Worm (Caenorhabditis elegans) whole organism, young adult: ENCODE data around the gene M199.7.
"Not testable (repeated sequence)": the region's sequence is repeated elsewhere in the genome, so short reads cannot be mapped to it uniquely, and the experiment has no call there.

Experiments
- B0261.1 ChIP-seq: sonication (generic microtip); optimal IDR thresholded peaks from 2 replicates; lab custom pipeline; 2016; ENCODE audit warnings: mild to moderate bottlenecking, missing genetic modification characterization, moderate library complexity, missing compliant biosample characterization
- D2030.7 ChIP-seq: fragments of 200-800 bp; sonication (Bioruptor generic); IDR thresholded peaks from 2 replicates; pipeline ENCODE4 v1.3.6; 2022; ENCODE audit warnings: missing genetic modification reagents, missing genetic modification characterization, missing compliant biosample characterization
- F49E8.2 ChIP-seq: sonication (generic microtip); optimal IDR thresholded peaks from 3 replicates; lab custom pipeline; 2017; ENCODE audit warnings: missing genetic modification characterization, mild to moderate bottlenecking, missing compliant biosample characterization, antibody characterized with exemption, moderate library complexity; ENCODE audit not compliant: insufficient read depth
- Y79H2A.3 ChIP-seq: fragments of 200-800 bp; sonication (Bioruptor generic); conservative IDR thresholded peaks from 2 replicates; pipeline ENCODE4 v1.3.6; 2022; ENCODE audit warnings: missing genetic modification reagents, missing genetic modification characterization, missing compliant biosample characterization
- akir-1 ChIP-seq: fragments of 200-800 bp; sonication (Bioruptor generic); optimal IDR thresholded peaks from 2 replicates; lab custom pipeline; 2018; ENCODE audit warnings: mild to moderate bottlenecking, missing genetic modification characterization, moderate library complexity, missing compliant biosample characterization
- attf-5 ChIP-seq: fragments of 200-800 bp; sonication (Bioruptor generic); optimal IDR thresholded peaks from 2 replicates; lab custom pipeline; 2018; ENCODE audit warnings: mild to moderate bottlenecking, missing genetic modification characterization, missing compliant biosample characterization
- attf-6 ChIP-seq: fragments of 200-800 bp; sonication (Bioruptor generic); IDR thresholded peaks from 2 replicates; pipeline ENCODE4 v1.3.6; 2022; ENCODE audit warnings: missing genetic modification reagents, missing genetic modification characterization, missing compliant biosample characterization
- chd-7 ChIP-seq: sonication (generic microtip); optimal IDR thresholded peaks from 2 replicates; lab custom pipeline; 2016; ENCODE audit warnings: mild to moderate bottlenecking, missing genetic modification characterization, moderate library complexity, missing compliant biosample characterization
- dox-1 ChIP-seq: fragments of 200-800 bp; sonication (Bioruptor generic); IDR thresholded peaks from 2 replicates; pipeline ENCODE4 v1.3.6; 2022; ENCODE audit warnings: missing genetic modification reagents, missing genetic modification characterization, missing compliant biosample characterization
- efl-1 ChIP-seq: fragments of 150-350 bp; optimal IDR thresholded peaks from 2 replicates; lab custom pipeline; 2014; ENCODE audit warnings: missing biosample characterization, missing genetic modification reagents, missing genetic modification characterization
- egl-44 ChIP-seq: fragments of 200-800 bp; sonication (Bioruptor generic); IDR thresholded peaks from 2 replicates; pipeline ENCODE4 v1.3.6; 2022; ENCODE audit warnings: missing genetic modification reagents, missing genetic modification characterization, missing compliant biosample characterization
- hlh-26 ChIP-seq: fragments of 200-800 bp; sonication (Bioruptor generic); conservative IDR thresholded peaks from 2 replicates; pipeline ENCODE4 v1.3.6; 2022; ENCODE audit warnings: missing genetic modification reagents, missing genetic modification characterization, missing compliant biosample characterization
- hsf-1 ChIP-seq: fragments of 200-800 bp; sonication (Bioruptor generic); IDR thresholded peaks from 2 replicates; pipeline ENCODE4 v1.3.6; 2022; ENCODE audit warnings: missing genetic modification reagents, missing genetic modification characterization, missing compliant biosample characterization
- madf-3 ChIP-seq: fragments of 200-800 bp; sonication (Bioruptor generic); IDR thresholded peaks from 2 replicates; pipeline ENCODE4 v1.3.6; 2022; ENCODE audit warnings: missing genetic modification reagents, missing genetic modification characterization, missing compliant biosample characterization
- nfya-1 ChIP-seq: sonication (generic microtip); optimal IDR thresholded peaks from 2 replicates; lab custom pipeline; 2017; ENCODE audit warnings: antibody characterized with exemption, missing compliant biosample characterization, missing genetic modification characterization, borderline replicate concordance; ENCODE audit not compliant: insufficient read depth
- rcor-1 ChIP-seq: fragments of 200-800 bp; sonication (Bioruptor generic); IDR thresholded peaks from 2 replicates; pipeline ENCODE4 v1.3.6; 2022; ENCODE audit warnings: missing genetic modification reagents, missing genetic modification characterization, missing compliant biosample characterization
- rpc-1 ChIP-seq, 2 experiments: fragments of 150-350 bp in 1 of 2; sonication (generic microtip) in 1 of 2; optimal IDR thresholded peaks; 2 replicates each; lab custom pipeline; 2014 to 2018; ENCODE audit warnings: missing biosample characterization in 1 of 2, missing genetic modification characterization in 1 of 2, missing genetic modification reagents in 1 of 2, missing genotype in 1 of 2
- snpc-1.1 ChIP-seq: sonication (generic microtip); optimal IDR thresholded peaks from 2 replicates; lab custom pipeline; 2017; ENCODE audit warnings: missing genetic modification characterization, mild to moderate bottlenecking, missing compliant biosample characterization, antibody characterized with exemption, moderate library complexity, missing genotype, missing genetic modification reagents; ENCODE audit not compliant: insufficient read depth
- snpc-1.3 ChIP-seq: sonication (generic microtip); optimal IDR thresholded peaks from 2 replicates; lab custom pipeline; 2017; ENCODE audit warnings: missing genetic modification characterization, mild to moderate bottlenecking, missing compliant biosample characterization, antibody characterized with exemption, moderate library complexity, missing genotype, missing genetic modification reagents; ENCODE audit not compliant: insufficient read depth
- snpc-4 ChIP-seq, 5 experiments: fragments of 150-350 bp in 1 of 5; sonication (generic microtip) in 4 of 5; optimal IDR thresholded peaks; 2 replicates each; lab custom pipeline; 2014 to 2018; ENCODE audit warnings: missing genetic modification characterization in 5 of 5, missing biosample characterization in 3 of 5, antibody characterized with exemption in 2 of 5, mild to moderate bottlenecking in 2 of 5, missing compliant biosample characterization in 2 of 5, missing genotype in 2 of 5, moderate library complexity in 2 of 5, missing genetic modification reagents in 1 of 5
- tbp1 ChIP-seq: fragments of 200-800 bp; sonication (Bioruptor generic); optimal IDR thresholded peaks from 2 replicates; lab custom pipeline; 2018; ENCODE audit warnings: mild to moderate bottlenecking, missing genetic modification characterization, missing compliant biosample characterization
- ztf-3 ChIP-seq: fragments of 200-800 bp; sonication (Bioruptor generic); optimal IDR thresholded peaks from 2 replicates; lab custom pipeline; 2018; ENCODE audit warnings: mild to moderate bottlenecking, missing genetic modification characterization, missing compliant biosample characterization

The M199.7 gene

DNA sequence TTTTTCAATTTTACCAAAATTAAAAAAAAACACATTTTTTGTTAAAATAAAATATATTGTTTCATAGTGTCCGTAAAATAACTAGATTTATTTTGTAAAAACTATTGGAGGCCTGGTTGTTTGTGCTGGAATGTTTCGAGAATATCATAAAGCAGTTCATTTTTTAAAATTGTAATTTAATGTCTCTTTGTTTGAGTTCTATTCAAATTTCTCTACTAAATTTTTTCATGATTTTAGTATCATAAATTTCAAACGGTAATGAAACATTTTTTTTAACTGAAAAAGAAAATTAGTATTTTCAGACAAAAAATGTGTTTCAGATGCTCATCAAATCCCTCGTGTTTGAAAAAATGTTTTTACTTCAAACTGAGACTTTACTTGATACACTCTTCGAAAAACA lies 42.6 kb downstream of the M199.7 start:
- TF ChIP-seq snpc-4 (GFP tag; optimal IDR thresholded peaks at IDR 0.05; lab: Kevin White, UChicago) (no peak), snpc-4 (tag; optimal IDR thresholded peaks at IDR 0.05; lab: Kevin White, UChicago) (peak in 1 of 4 experiments; percentile 45), hlh-26 (GFP tag; lab: Robert Waterston, UW) (no peak), egl-44 (GFP tag; lab: Robert Waterston, UW) (no peak), attf-6 (peak; percentile 76; the same call in 1 of the 2 replicates), dox-1 (GFP tag; lab: Robert Waterston, UW) (no peak), chd-7 (no peak)

DNA sequence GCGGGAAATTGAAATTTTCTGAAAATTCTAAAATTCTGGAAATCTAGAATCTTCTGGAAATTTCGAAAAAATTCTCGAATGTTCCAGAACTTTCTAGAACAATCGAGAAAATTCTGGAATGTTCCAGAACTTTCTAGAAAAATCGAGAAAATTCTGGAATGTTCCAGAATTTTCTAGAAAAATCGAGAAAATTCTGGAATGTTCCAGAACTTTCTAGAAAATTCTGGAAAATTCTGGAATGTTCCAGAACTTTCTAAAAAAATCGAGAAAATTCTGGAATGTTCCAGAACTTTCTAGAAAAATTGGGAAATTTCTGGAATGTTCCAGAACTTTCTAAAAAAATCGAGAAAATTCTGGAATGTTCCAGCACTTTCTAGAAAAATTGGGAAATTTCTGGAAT lies 43.7 kb downstream of the M199.7 start:
- TF ChIP-seq dox-1 (GFP tag; lab: Robert Waterston, UW): peak; percentile 73; the same call in 1 of the 2 replicates
- TF ChIP-seq attf-6: peak; percentile 45; the same call in 1 of the 2 replicates
- TF ChIP-seq hsf-1 (GFP tag; lab: Robert Waterston, UW): peak; percentile 96

DNA sequence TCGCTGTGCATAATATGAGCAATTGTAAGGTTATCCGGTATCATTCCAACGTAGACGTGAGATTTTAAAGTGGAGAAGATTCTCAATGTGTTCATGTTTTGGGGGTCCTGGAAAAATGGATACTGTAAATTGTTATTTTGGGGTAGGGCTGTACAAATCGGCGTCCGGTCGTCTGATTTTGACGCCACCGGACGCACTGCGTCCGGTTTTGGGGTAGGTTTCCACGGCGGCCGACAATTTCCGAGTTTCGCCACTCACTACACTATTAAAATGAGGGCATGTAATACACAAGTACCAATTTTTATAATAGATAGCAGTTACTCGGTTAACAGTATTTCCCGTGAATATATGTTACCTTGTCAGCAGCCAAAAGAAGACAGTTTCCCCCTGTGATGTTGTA lies 45.5 kb downstream of the M199.7 start:
- TF ChIP-seq efl-1 (GFP tag; lab: Kevin White, UChicago) (no peak), nfya-1 (tag; lab: Kevin White, UChicago) (no peak), F49E8.2 (tag; lab: Kevin White, UChicago) (no peak), snpc-4 (GFP tag; optimal IDR thresholded peaks at IDR 0.05; lab: Kevin White, UChicago) (peak; percentile 89), snpc-4 (tag; optimal IDR thresholded peaks at IDR 0.05; lab: Kevin White, UChicago) (peak; percentile 83 to 95 (median 92)), madf-3 (GFP tag; lab: Robert Waterston, UW) (no peak), attf-5 (no peak), Y79H2A.3 (GFP tag; lab: Robert Waterston, UW) (no peak), tbp1 (peak; percentile 42), attf-6 (peak; percentile 98), akir-1 (GFP tag; lab: Kevin White, UChicago) (no peak), snpc-1.1 (tag; lab: Kevin White, UChicago) (peak; percentile 85), snpc-1.3 (tag; lab: Kevin White, UChicago) (peak; percentile 37), D2030.7 (GFP tag; lab: Robert Waterston, UW) (peak; percentile 35; the same call in 1 of the 2 replicates), ztf-3 (GFP tag; lab: Kevin White, UChicago) (no peak)

DNA sequence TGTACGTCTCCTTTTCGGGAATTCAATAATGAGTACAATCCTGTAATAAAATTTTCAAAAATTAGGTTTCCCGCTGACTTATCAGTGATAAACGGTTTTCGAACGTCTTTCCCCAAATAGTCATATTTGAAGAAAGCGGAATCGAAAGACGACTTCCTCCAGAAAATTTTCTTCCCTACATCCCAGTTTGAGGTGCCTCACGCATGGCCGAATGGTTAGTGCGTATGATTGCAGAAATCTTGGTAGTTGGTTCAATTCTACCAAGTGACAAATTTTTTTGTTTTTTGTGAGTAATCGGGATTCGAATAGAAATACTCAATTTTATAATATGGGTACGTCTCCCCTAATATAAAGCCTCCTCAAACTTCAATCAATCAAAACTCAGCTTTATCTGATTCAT lies 47.2 kb downstream of the M199.7 start:
- peak; percentile 47; the same call in 1 of the 2 replicates for TF ChIP-seq hsf-1 (GFP tag; lab: Robert Waterston, UW)
- peak; percentile 97 for TF ChIP-seq attf-6
- TF ChIP-seq tbp1: peak; percentile 84
- peak; percentile 57 for TF ChIP-seq B0261.1
- peak; percentile 47; the same call in 1 of the 2 replicates for TF ChIP-seq D2030.7 (GFP tag; lab: Robert Waterston, UW)
- peak; percentile 38; the same call in 1 of the 2 replicates for TF ChIP-seq rcor-1 (GFP tag; lab: Robert Waterston, UW)
- not testable (repeated sequence) for TF ChIP-seq snpc-4 (GFP tag; optimal IDR thresholded peaks at IDR 0.05; lab: Kevin White, UChicago)
- peak in 2 of 4 experiments; percentile 31 to 90 for TF ChIP-seq snpc-4 (tag; optimal IDR thresholded peaks at IDR 0.05; lab: Kevin White, UChicago)
- TF ChIP-seq rpc-1 (optimal IDR thresholded peaks at IDR 0.05; lab: Kevin White, UChicago): peak; percentile 29
- peak; percentile 62 for TF ChIP-seq rpc-1 (tag; optimal IDR thresholded peaks at IDR 0.05; lab: Kevin White, UChicago)
